Fruit fly (Drosophila melanogaster) whole organism, embryonic: Measurements from ENCODE around the gene CG8765.

ENCODE experiments used
- CG10209 ChIP-seq: fragments of 200-800 bp; sonication (Bioruptor generic); optimal IDR thresholded peaks from 3 replicates; lab custom pipeline; 2017; ENCODE audit warnings: missing biosample characterization, mild to moderate bottlenecking, missing genetic modification characterization, missing genetic modification reagents
- CG10267 ChIP-seq: fragments of 200-800 bp; sonication (Bioruptor generic); optimal IDR thresholded peaks from 2 replicates; lab custom pipeline; 2018; ENCODE audit warnings: missing biosample characterization, mild to moderate bottlenecking, missing genetic modification characterization, moderate library complexity
- CG11696 ChIP-seq: fragments of 200-800 bp; sonication (Bioruptor generic); IDR thresholded peaks from 2 replicates; pipeline ENCODE4 v1.3.6; 2022; ENCODE audit warnings: missing biosample characterization, missing genetic modification characterization
- CG12104 ChIP-seq: fragments of 200-800 bp; sonication (Bioruptor generic); optimal IDR thresholded peaks from 3 replicates; lab custom pipeline; 2016; ENCODE audit warnings: missing biosample characterization, missing genetic modification characterization
- CG12236 ChIP-seq: fragments of 200-800 bp; sonication (Bioruptor generic); optimal IDR thresholded peaks from 2 replicates; lab custom pipeline; 2016; ENCODE audit warnings: missing biosample characterization, missing genetic modification characterization
- CG12391 ChIP-seq: fragments of 200-800 bp; sonication (Bioruptor generic); optimal IDR thresholded peaks from 3 replicates; lab custom pipeline; 2018; ENCODE audit warnings: missing biosample characterization, mild to moderate bottlenecking, missing genetic modification characterization, moderate library complexity
- CG12659 ChIP-seq: fragments of 200-800 bp; sonication (Bioruptor generic); optimal IDR thresholded peaks from 3 replicates; lab custom pipeline; 2017; ENCODE audit warnings: mild to moderate bottlenecking, missing biosample characterization, missing genetic modification reagents, missing genetic modification characterization
- CG13775 ChIP-seq: fragments of 200-800 bp; sonication (Bioruptor generic); optimal IDR thresholded peaks from 3 replicates; lab custom pipeline; 2017; ENCODE audit warnings: missing biosample characterization, mild to moderate bottlenecking, missing genetic modification characterization
- CG17612 ChIP-seq: fragments of 200-800 bp; sonication (Bioruptor generic); IDR thresholded peaks from 2 replicates; pipeline ENCODE4 v1.3.6; 2022; ENCODE audit warnings: missing biosample characterization, missing genetic modification characterization
- CG17829 ChIP-seq: fragments of 200-800 bp; optimal IDR thresholded peaks from 2 replicates; lab custom pipeline; 2019; ENCODE audit warnings: missing biosample characterization, mild to moderate bottlenecking, missing genetic modification characterization, moderate library complexity
- CG2199 ChIP-seq: fragments of 200-800 bp; sonication (Bioruptor generic); IDR thresholded peaks from 3 replicates; pipeline ENCODE4 v1.3.6; 2022; ENCODE audit warnings: missing biosample characterization, missing genetic modification characterization
- CG31441 ChIP-seq: fragments of 200-800 bp; sonication (Bioruptor generic); IDR thresholded peaks from 2 replicates; pipeline ENCODE4 v1.3.6; 2022; ENCODE audit warnings: missing biosample characterization, missing genetic modification characterization
- CG33557 ChIP-seq: fragments of 200-800 bp; sonication (Bioruptor generic); optimal IDR thresholded peaks from 2 replicates; lab custom pipeline; 2019; ENCODE audit warnings: missing biosample characterization, mild to moderate bottlenecking, missing genetic modification characterization, moderate library complexity
- CG4404 ChIP-seq: fragments of 200-800 bp; sonication (Bioruptor generic); IDR thresholded peaks from 2 replicates; pipeline ENCODE4 v1.3.6; 2022; ENCODE audit warnings: missing biosample characterization, missing genetic modification characterization
- CG5245 ChIP-seq: fragments of 200-800 bp; sonication (Bioruptor generic); optimal IDR thresholded peaks from 3 replicates; lab custom pipeline; 2016; ENCODE audit warnings: missing biosample characterization, missing genetic modification characterization
- CG7987 ChIP-seq: fragments of 200-800 bp; sonication (Bioruptor generic); optimal IDR thresholded peaks from 2 replicates; lab custom pipeline; 2018; ENCODE audit warnings: missing biosample characterization, mild to moderate bottlenecking, missing genetic modification characterization, moderate library complexity
- CG8290 ChIP-seq, 3 experiments: fragments of 200-800 bp; sonication (Bioruptor generic); optimal IDR thresholded peaks; 2 replicates each; lab custom pipeline; 2016 to 2019; ENCODE audit warnings: missing biosample characterization in 3 of 3, missing genetic modification characterization in 3 of 3, mild to moderate bottlenecking in 2 of 3, moderate library complexity in 1 of 3
- CG8478 ChIP-seq: fragments of >200 bp; optimal IDR thresholded peaks from 2 replicates; lab custom pipeline; 2018
- CG9437 ChIP-seq: fragments of 200-800 bp; sonication (Bioruptor generic); optimal IDR thresholded peaks from 2 replicates; lab custom pipeline; 2018; ENCODE audit warnings: missing biosample characterization, mild to moderate bottlenecking, missing genetic modification characterization
- Camta ChIP-seq: fragments of 200-800 bp; sonication (Bioruptor generic); optimal IDR thresholded peaks from 2 replicates; lab custom pipeline; 2016; ENCODE audit warnings: missing biosample characterization, missing genetic modification characterization
- Fer1 ChIP-seq: fragments of 200-800 bp; sonication (Bioruptor generic); optimal IDR thresholded peaks from 2 replicates; lab custom pipeline; 2017; ENCODE audit warnings: missing biosample characterization, mild to moderate bottlenecking, missing genetic modification characterization
- Hmr ChIP-seq: fragments of 200-800 bp; sonication (Bioruptor generic); optimal IDR thresholded peaks from 3 replicates; lab custom pipeline; 2017; ENCODE audit warnings: mild to moderate bottlenecking, missing biosample characterization, missing genetic modification reagents, missing genetic modification characterization
- Hr78 ChIP-seq, 2 experiments: fragments of 200-800 bp in 1 of 2; fragments of >200 bp in 1 of 2; sonication (Bioruptor generic) in 1 of 2; optimal IDR thresholded peaks; 2 replicates each; lab custom pipeline; 2017 to 2019; ENCODE audit warnings: missing biosample characterization in 2 of 2, missing genetic modification characterization in 2 of 2, mild to moderate bottlenecking in 1 of 2, moderate library complexity in 1 of 2
- Lhr ChIP-seq: fragments of 200-800 bp; sonication (Bioruptor generic); optimal IDR thresholded peaks from 3 replicates; lab custom pipeline; 2017; ENCODE audit warnings: mild to moderate bottlenecking, missing biosample characterization, missing genetic modification reagents, missing genetic modification characterization
- Lim3 ChIP-seq: fragments of 200-800 bp; sonication (Bioruptor generic); IDR thresholded peaks from 2 replicates; pipeline ENCODE4 v1.3.6; 2022; ENCODE audit warnings: missing biosample characterization, missing genetic modification characterization
- Meics ChIP-seq: fragments of 200-800 bp; sonication (Bioruptor generic); optimal IDR thresholded peaks from 2 replicates; lab custom pipeline; 2017; ENCODE audit warnings: missing biosample characterization, mild to moderate bottlenecking, missing genetic modification characterization
- Nf-YB ChIP-seq: fragments of 200-800 bp; sonication (Bioruptor generic); optimal IDR thresholded peaks from 3 replicates; lab custom pipeline; 2019; ENCODE audit warnings: missing biosample characterization, mild to moderate bottlenecking, missing genetic modification characterization, moderate library complexity
- Pdp1 ChIP-seq, 2 experiments: fragments of 200-800 bp; sonication (Bioruptor generic); optimal IDR thresholded peaks; 3 replicates each; lab custom pipeline; 2016; ENCODE audit warnings: missing biosample characterization in 2 of 2, missing genetic modification characterization in 2 of 2, mild to moderate bottlenecking in 1 of 2, moderate library complexity in 1 of 2
- az2 ChIP-seq: fragments of 200-800 bp; sonication (Bioruptor generic); optimal IDR thresholded peaks from 3 replicates; lab custom pipeline; 2016; ENCODE audit warnings: missing biosample characterization, missing genetic modification characterization
- bcd ChIP-seq: fragments of 200-800 bp; sonication (Bioruptor generic); optimal IDR thresholded peaks from 2 replicates; lab custom pipeline; 2017; ENCODE audit warnings: missing biosample characterization, mild to moderate bottlenecking, missing genetic modification characterization
- chif ChIP-seq, 2 experiments: fragments of 200-800 bp; sonication (Bioruptor generic); optimal IDR thresholded peaks; 3 replicates each; lab custom pipeline; 2016; ENCODE audit warnings: missing biosample characterization in 2 of 2, missing genetic modification characterization in 2 of 2
- dysf ChIP-seq: fragments of 200-800 bp; sonication (Bioruptor generic); IDR thresholded peaks from 3 replicates; pipeline ENCODE4 v1.3.6; 2022; ENCODE audit warnings: missing biosample characterization, missing genetic modification characterization
- eve ChIP-seq, 2 experiments: fragments of >200 bp; optimal IDR thresholded peaks; 2 replicates each; lab custom pipeline; 2017; ENCODE audit warnings: missing biosample characterization in 2 of 2, missing genetic modification characterization in 2 of 2
- gce ChIP-seq: fragments of 200-800 bp; sonication (Bioruptor generic); IDR thresholded peaks from 3 replicates; pipeline ENCODE4 v1.3.6; 2022; ENCODE audit warnings: missing biosample characterization, missing genetic modification characterization
- gcm2 ChIP-seq: fragments of 200-800 bp; sonication (Bioruptor generic); optimal IDR thresholded peaks from 2 replicates; lab custom pipeline; 2016; ENCODE audit warnings: missing biosample characterization, missing genetic modification characterization
- grau ChIP-seq: fragments of 200-800 bp; optimal IDR thresholded peaks from 3 replicates; lab custom pipeline; 2019; ENCODE audit warnings: missing biosample characterization, mild to moderate bottlenecking, missing genetic modification characterization, moderate library complexity
- kay ChIP-seq: fragments of 200-800 bp; sonication (Bioruptor generic); optimal IDR thresholded peaks from 2 replicates; lab custom pipeline; 2016; ENCODE audit warnings: missing biosample characterization, missing genetic modification characterization
- lilli ChIP-seq: fragments of 200-800 bp; sonication (Bioruptor generic); optimal IDR thresholded peaks from 3 replicates; lab custom pipeline; 2016; ENCODE audit warnings: missing biosample characterization, missing genetic modification characterization
- nom ChIP-seq: fragments of 200-800 bp; sonication (Bioruptor generic); optimal IDR thresholded peaks from 2 replicates; lab custom pipeline; 2017; ENCODE audit warnings: missing biosample characterization, missing genetic modification characterization, mild to moderate bottlenecking, moderate library complexity, missing genetic modification reagents
- prd ChIP-seq, 3 experiments: fragments of >200 bp in 2 of 3; fragments of 200-800 bp in 1 of 3; sonication (Bioruptor generic) in 1 of 3; optimal IDR thresholded peaks in 2 of 3; IDR thresholded peaks in 1 of 3; 2 replicates in 2 of 3; 3 replicates in 1 of 3; pipeline versions ENCODE4 v1.3.6 to Lab custom; 2017 to 2022; ENCODE audit warnings: missing biosample characterization in 1 of 3, missing genetic modification characterization in 1 of 3
- psq ChIP-seq: fragments of 200-800 bp; sonication (Bioruptor generic); optimal IDR thresholded peaks from 2 replicates; lab custom pipeline; 2017; ENCODE audit warnings: missing biosample characterization, missing genetic modification characterization
- ranshi ChIP-seq: fragments of 200-800 bp; sonication (Bioruptor generic); IDR thresholded peaks from 2 replicates; pipeline ENCODE4 v1.3.6; 2022; ENCODE audit warnings: missing biosample characterization, missing genetic modification characterization
- slbo ChIP-seq: fragments of 200-800 bp; sonication (Bioruptor generic); IDR thresholded peaks from 2 replicates; pipeline ENCODE4 v1.3.6; 2022; ENCODE audit warnings: missing biosample characterization, missing genetic modification characterization
- ssp ChIP-seq: fragments of 200-800 bp; sonication (Bioruptor generic); IDR thresholded peaks from 2 replicates; pipeline ENCODE4 v1.3.6; 2022; ENCODE audit warnings: missing biosample characterization, missing genetic modification characterization
- stc ChIP-seq: fragments of 200-800 bp; sonication (Bioruptor generic); IDR thresholded peaks from 2 replicates; pipeline ENCODE4 v1.3.6; 2022; ENCODE audit warnings: missing biosample characterization, missing genetic modification characterization
- trem ChIP-seq: fragments of 200-800 bp; optimal IDR thresholded peaks from 3 replicates; lab custom pipeline; 2019; ENCODE audit warnings: missing biosample characterization, mild to moderate bottlenecking, missing genetic modification characterization, moderate library complexity
- z ChIP-seq: fragments of 200-800 bp; sonication (Bioruptor generic); IDR thresholded peaks from 3 replicates; pipeline ENCODE4 v1.3.6; 2022; ENCODE audit warnings: missing biosample characterization, missing genetic modification characterization
- zf30C ChIP-seq: fragments of 200-800 bp; sonication (Bioruptor generic); optimal IDR thresholded peaks from 3 replicates; lab custom pipeline; 2018; ENCODE audit warnings: missing biosample characterization, mild to moderate bottlenecking, missing genetic modification characterization

Gene CG8765

DNA sequence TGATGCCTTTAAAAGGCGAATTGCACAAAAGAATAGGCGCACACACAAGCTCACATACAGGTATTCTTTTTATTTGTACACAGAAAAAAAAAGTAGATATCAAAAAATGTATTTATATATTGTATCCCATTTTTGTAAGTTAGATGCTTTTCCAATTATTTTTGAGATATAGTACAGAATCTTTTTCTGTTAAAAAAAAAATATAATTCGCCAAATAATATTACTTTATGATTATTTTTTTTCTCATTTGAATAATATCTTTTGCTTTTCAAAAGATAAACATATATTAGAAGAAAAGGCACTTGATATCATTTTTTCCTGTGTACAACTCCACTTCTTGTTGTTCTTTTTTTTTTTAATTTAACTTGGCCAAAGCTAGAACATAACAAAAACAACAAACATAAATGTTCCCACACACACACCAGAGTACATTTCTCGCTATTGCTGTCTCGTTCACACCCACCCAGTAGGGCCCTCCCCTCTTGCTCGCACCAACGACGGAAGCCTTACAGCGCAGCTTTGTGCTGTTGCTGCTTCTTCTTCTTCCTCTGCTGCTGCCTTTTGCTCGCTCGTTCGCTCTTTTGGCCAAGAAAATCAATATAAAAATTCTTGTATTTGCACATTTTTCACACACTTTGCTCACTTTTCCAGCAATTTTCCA, 52.2 kb downstream of the CG8765 start (continued):
- TF ChIP-seq Hr78 (GFP tag; optimal IDR thresholded peaks at IDR 0.05; lab: Kevin White, UChicago) = peak in 1 of 2 experiments; percentile 5
- no peak for TF ChIP-seq zf30C (GFP tag; lab: Kevin White, UChicago)
- peak; percentile 77 for TF ChIP-seq grau
- peak; percentile 70 for TF ChIP-seq ssp (GFP tag; lab: Robert Waterston, UW)
- TF ChIP-seq dysf (GFP tag; lab: Robert Waterston, UW) = peak; percentile 87; the same call in 2 of the 3 replicates
- no peak for TF ChIP-seq gcm2 (GFP tag; lab: Kevin White, UChicago)
- TF ChIP-seq stc (GFP tag; lab: Robert Waterston, UW) = peak; percentile 70
- TF ChIP-seq CG9437 (GFP tag; lab: Kevin White, UChicago) = peak; percentile 54
- TF ChIP-seq Hmr (GFP tag; lab: Kevin White, UChicago) = peak; percentile 82
- no peak for TF ChIP-seq CG33557 (GFP tag; lab: Kevin White, UChicago)
- TF ChIP-seq CG8290 (GFP tag; optimal IDR thresholded peaks at IDR 0.05; lab: Kevin White, UChicago) = peak; percentile 26
- peak in 1 of 2 experiments; percentile 16 for TF ChIP-seq CG8290 (tag; optimal IDR thresholded peaks at IDR 0.05; lab: Kevin White, UChicago)
- TF ChIP-seq prd (optimal IDR thresholded peaks at IDR 0.05; lab: Kevin White, UChicago) = no peak
- peak; percentile 79 for TF ChIP-seq prd (GFP tag; IDR thresholded peaks at IDR 0.05; lab: Robert Waterston, UW)
- peak; percentile 30 for TF ChIP-seq CG13775 (GFP tag; lab: Kevin White, UChicago)
- peak; percentile 85 for TF ChIP-seq psq (GFP tag; lab: Kevin White, UChicago)
- peak; percentile 82 for TF ChIP-seq CG12391 (tag; lab: Kevin White, UChicago)
- peak; percentile 29 for TF ChIP-seq CG5245 (GFP tag; lab: Kevin White, UChicago)
- TF ChIP-seq Nf-YB (GFP tag; lab: Kevin White, UChicago) = peak; percentile 43
- peak; percentile 66 for TF ChIP-seq bcd
- peak; percentile 46 for TF ChIP-seq az2 (GFP tag; lab: Kevin White, UChicago)
- TF ChIP-seq CG12236 = no peak
- peak; percentile 38 for TF ChIP-seq Camta (GFP tag; lab: Kevin White, UChicago)
- peak; percentile 84 for TF ChIP-seq CG10267 (tag; lab: Kevin White, UChicago)
- TF ChIP-seq kay = peak; percentile 68
- peak; percentile 57 for TF ChIP-seq Fer1
- TF ChIP-seq slbo (GFP tag; lab: Robert Waterston, UW) = peak; percentile 88
- TF ChIP-seq Pdp1 (GFP tag; optimal IDR thresholded peaks at IDR 0.05; lab: Kevin White, UChicago) = no peak
- peak in 1 of 2 experiments; percentile 21 for TF ChIP-seq chif (GFP tag; optimal IDR thresholded peaks at IDR 0.05; lab: Kevin White, UChicago)
- TF ChIP-seq Lhr (GFP tag; lab: Kevin White, UChicago) = no peak
- peak; percentile 89 for TF ChIP-seq Meics
- no peak for TF ChIP-seq Lim3
- no peak for TF ChIP-seq lilli (GFP tag; lab: Kevin White, UChicago)
- peak in 1 of 2 experiments; percentile 71 for TF ChIP-seq eve (GFP tag; optimal IDR thresholded peaks at IDR 0.05; lab: Kevin White, UChicago)
- peak; percentile 40; the same call in 1 of the 2 replicates for TF ChIP-seq CG4404 (GFP tag; lab: Robert Waterston, UW)
- TF ChIP-seq nom (GFP tag; lab: Kevin White, UChicago) = peak; percentile 72
- TF ChIP-seq CG12659 = peak; percentile 31
- TF ChIP-seq gce (GFP tag; lab: Robert Waterston, UW) = peak; percentile 33; the same call in 1 of the 3 replicates
- peak; percentile 49 for TF ChIP-seq CG11696 (GFP tag; lab: Robert Waterston, UW)
- peak; percentile 43; the same call in 1 of the 2 replicates for TF ChIP-seq CG17612
- peak; percentile 63 for TF ChIP-seq trem
- peak; percentile 84 for TF ChIP-seq CG17829 (tag; lab: Kevin White, UChicago)
- TF ChIP-seq CG10209 (GFP tag; lab: Kevin White, UChicago) = peak; percentile 56
- TF ChIP-seq CG31441 (GFP tag; lab: Robert Waterston, UW) = peak; percentile 92
- no peak for TF ChIP-seq z (GFP tag; lab: Robert Waterston, UW)
- no peak for TF ChIP-seq CG7987 (GFP tag; lab: Kevin White, UChicago)
- TF ChIP-seq CG12104 (GFP tag; lab: Kevin White, UChicago) = peak; percentile 61
- TF ChIP-seq CG8478 (lab: Kevin White, UChicago) = no peak
- TF ChIP-seq ranshi (GFP tag; lab: Robert Waterston, UW) = peak; percentile 87; the same call in 1 of the 2 replicates
- no peak for TF ChIP-seq CG2199 (GFP tag; lab: Robert Waterston, UW)
